Worm (Caenorhabditis elegans): ENCODE data around the gene F54D8.10.

The F54D8.10 gene

ce11 chrIII:5080700-5081572 lies 13.7 kb upstream of the F54D8.10 start (continued):
- TF ChIP-seq pax-3 (tag; optimal IDR thresholded peaks at IDR 0.05) (peak; percentile 84), nhr-76 (tag; optimal IDR thresholded peaks at IDR 0.05) (no peak)

ce11 chrIII:5081573-5081823 lies 13.1 kb upstream of the F54D8.10 start, which contains the start of gene cox-6A:
cox-6A (plus strand) TSS chrIII:5081724.
- TF ChIP-seq ceh-88 (GFP tag; IDR thresholded peaks at IDR 0.05) (no peak), nhr-76 (tag; optimal IDR thresholded peaks at IDR 0.05) (no peak), zag-1 (tag; optimal IDR thresholded peaks at IDR 0.05) (no peak), F16B12.6 (tag; optimal IDR thresholded peaks at IDR 0.05) (no peak), mab-9 (GFP tag; IDR thresholded peaks at IDR 0.05) (no peak), nhr-11 (tag; optimal IDR thresholded peaks at IDR 0.05) (no peak), sup-37 (GFP tag; optimal IDR thresholded peaks at IDR 0.05) (no peak), nhr-71 (tag; optimal IDR thresholded peaks at IDR 0.05) (no peak), nhr-12 (tag; optimal IDR thresholded peaks at IDR 0.05) (no peak), hlh-17 (GFP tag; optimal IDR thresholded peaks at IDR 0.05; ENCODE audit: borderline replicate concordance) (no peak), nhr-90 (tag; optimal IDR thresholded peaks at IDR 0.05; ENCODE audit: poor library complexity) (no peak), isw-1 (GFP tag; IDR thresholded peaks at IDR 0.05) (no peak)

ce11 chrIII:5083304-5083703 lies 11.3 kb upstream of the F54D8.10 start:
- TF ChIP-seq dsc-1 (tag; optimal IDR thresholded peaks at IDR 0.05), result no peak
- TF ChIP-seq snpc-4 (tag; optimal IDR thresholded peaks at IDR 0.05), result no peak
- no peak for TF ChIP-seq efl-1 (optimal IDR thresholded peaks at IDR 0.05)
- peak in 1 of 2 experiments; percentile 42 for TF ChIP-seq efl-1 (GFP tag; optimal IDR thresholded peaks at IDR 0.05 in 1 of 2)
- TF ChIP-seq nhr-11 (tag; optimal IDR thresholded peaks at IDR 0.05), result no peak
- TF ChIP-seq hpl-2 (GFP tag; optimal IDR thresholded peaks at IDR 0.05), result no peak
- TF ChIP-seq pqm-1 (tag; optimal IDR thresholded peaks at IDR 0.05), result no peak
- peak; percentile 44 for TF ChIP-seq nhr-85 (tag)

ce11 chrIII:5085529-5085928 lies 9.1 kb upstream of the F54D8.10 start, which contains the start of gene cah-1:
cah-1 (minus strand) TSS chrIII:5085629.
- TF ChIP-seq efl-1 (optimal IDR thresholded peaks at IDR 0.05), result no peak
- peak in 1 of 2 experiments; percentile 19 for TF ChIP-seq efl-1 (GFP tag; optimal IDR thresholded peaks at IDR 0.05 in 1 of 2)
- peak; percentile 15 for TF ChIP-seq unc-86 (tag; optimal IDR thresholded peaks at IDR 0.05)
- no peak for TF ChIP-seq pqm-1 (tag; optimal IDR thresholded peaks at IDR 0.05)
- no peak for TF ChIP-seq nhr-77 (tag; optimal IDR thresholded peaks at IDR 0.05)
- no peak for TF ChIP-seq unc-30 (tag; optimal IDR thresholded peaks at IDR 0.05)
- TF ChIP-seq snu-23 (GFP tag; optimal IDR thresholded peaks at IDR 0.05), result no peak
- TF ChIP-seq mep-1 (tag; optimal IDR thresholded peaks at IDR 0.05), result no peak
- no peak for TF ChIP-seq xbp-1 (tag; optimal IDR thresholded peaks at IDR 0.05)
- peak; percentile 11 for TF ChIP-seq lin-14 (GFP tag; optimal IDR thresholded peaks at IDR 0.05)

ce11 chrIII:5089489-5089888 lies 5.1 kb upstream of the F54D8.10 start:
- TF ChIP-seq pax-3 (tag; optimal IDR thresholded peaks at IDR 0.05), result no peak
- peak; percentile 15 for TF ChIP-seq snu-23 (GFP tag; optimal IDR thresholded peaks at IDR 0.05)
- peak; percentile 49 for TF ChIP-seq nhr-85 (tag)
- no peak for TF ChIP-seq tlp-1 (tag; optimal IDR thresholded peaks at IDR 0.05)
- TF ChIP-seq hlh-4 (tag; optimal IDR thresholded peaks at IDR 0.05), result no peak
- TF ChIP-seq mab-9 (GFP tag; IDR thresholded peaks at IDR 0.05), result no peak
- peak; percentile 25 for TF ChIP-seq blmp-1 (tag; optimal IDR thresholded peaks at IDR 0.05)
- no peak for TF ChIP-seq nhr-90 (tag; optimal IDR thresholded peaks at IDR 0.05; ENCODE audit: poor library complexity)
- TF ChIP-seq mdl-1 (tag; optimal IDR thresholded peaks at IDR 0.05), result no peak
- no peak for TF ChIP-seq fkh-8 (tag; optimal IDR thresholded peaks at IDR 0.05)
- peak in 5 of 6 experiments; percentile 30 to 75 (median 33) for TF ChIP-seq elt-3 (tag; optimal IDR thresholded peaks at IDR 0.05)
- no peak for TF ChIP-seq lir-3 (tag; optimal IDR thresholded peaks at IDR 0.05; ENCODE audit: poor library complexity)
- no peak for TF ChIP-seq dpl-1 (GFP tag; optimal IDR thresholded peaks at IDR 0.05)
- TF ChIP-seq jun-1 (tag; optimal IDR thresholded peaks at IDR 0.05), result no peak
- no peak for TF ChIP-seq unc-30 (tag; optimal IDR thresholded peaks at IDR 0.05)
- TF ChIP-seq elt-2 (tag; optimal IDR thresholded peaks at IDR 0.05), result no peak
- TF ChIP-seq irx-1 (tag; optimal IDR thresholded peaks at IDR 0.05), result no peak
- no peak for TF ChIP-seq hlh-17 (GFP tag; optimal IDR thresholded peaks at IDR 0.05; ENCODE audit: borderline replicate concordance)
- no peak for TF ChIP-seq ceh-90 (tag; optimal IDR thresholded peaks at IDR 0.05)
- no peak for TF ChIP-seq lin-35 (GFP tag; optimal IDR thresholded peaks at IDR 0.05)
- no peak for TF ChIP-seq C04F5.9 (tag; optimal IDR thresholded peaks at IDR 0.05)
- peak; percentile 36 for TF ChIP-seq nhr-71 (tag; optimal IDR thresholded peaks at IDR 0.05)
- TF ChIP-seq lin-14 (GFP tag; optimal IDR thresholded peaks at IDR 0.05), result peak; percentile 32
- TF ChIP-seq alr-1 (tag; optimal IDR thresholded peaks at IDR 0.05; ENCODE audit: borderline replicate concordance), result no peak
- TF ChIP-seq mef-2 (tag; optimal IDR thresholded peaks at IDR 0.05), result no peak
